Fruit fly (Drosophila melanogaster) whole organism, embryonic: Measurements from ENCODE around the gene CG17327.

Experiments used
- Atf3 ChIP-seq: fragments of 200-800 bp; sonication (Bioruptor generic); optimal IDR thresholded peaks from 3 replicates; lab custom pipeline; 2016; ENCODE audit warnings: missing biosample characterization, missing genetic modification characterization
- Bdp1 ChIP-seq: fragments of 200-800 bp; sonication (Bioruptor generic); optimal IDR thresholded peaks from 3 replicates; lab custom pipeline; 2016; ENCODE audit warnings: missing biosample characterization, missing genetic modification characterization
- Bgb ChIP-seq: fragments of 200-800 bp; sonication (Bioruptor generic); IDR thresholded peaks from 2 replicates; pipeline ENCODE4 v1.3.6; 2022; ENCODE audit warnings: missing biosample characterization, missing genetic modification characterization; ENCODE audit not compliant: partially characterized antibody
- BtbVII ChIP-seq: fragments of 200-800 bp; sonication (Bioruptor generic); optimal IDR thresholded peaks from 3 replicates; lab custom pipeline; 2017; ENCODE audit warnings: missing biosample characterization, mild to moderate bottlenecking, missing genetic modification characterization
- Bteb2 ChIP-seq: fragments of 200-800 bp; sonication (Bioruptor generic); optimal IDR thresholded peaks from 2 replicates; lab custom pipeline; 2016; ENCODE audit warnings: missing biosample characterization, missing genetic modification characterization
- CG10462 ChIP-seq: fragments of 200-800 bp; sonication (Bioruptor generic); optimal IDR thresholded peaks from 2 replicates; lab custom pipeline; 2016; ENCODE audit warnings: missing biosample characterization, missing genetic modification characterization
- CG11398 ChIP-seq: fragments of 200-800 bp; sonication (Bioruptor generic); optimal IDR thresholded peaks from 2 replicates; lab custom pipeline; 2016; ENCODE audit warnings: missing biosample characterization, missing genetic modification characterization
- CG11560 ChIP-seq: fragments of 200-800 bp; sonication (Bioruptor generic); IDR thresholded peaks from 3 replicates; pipeline ENCODE4 v1.3.6; 2022; ENCODE audit warnings: missing biosample characterization, missing genetic modification characterization
- CG12104 ChIP-seq: fragments of 200-800 bp; sonication (Bioruptor generic); optimal IDR thresholded peaks from 3 replicates; lab custom pipeline; 2016; ENCODE audit warnings: missing biosample characterization, missing genetic modification characterization
- CG12155 ChIP-seq: fragments of 200-800 bp; sonication (Bioruptor generic); optimal IDR thresholded peaks from 3 replicates; lab custom pipeline; 2016; ENCODE audit warnings: missing biosample characterization, missing genetic modification characterization
- CG13894 ChIP-seq: fragments of 200-800 bp; sonication (Bioruptor generic); optimal IDR thresholded peaks from 3 replicates; lab custom pipeline; 2018; ENCODE audit warnings: missing biosample characterization, mild to moderate bottlenecking, missing genetic modification characterization, moderate library complexity
- CG14710 ChIP-seq: fragments of 200-800 bp; sonication (Bioruptor generic); optimal IDR thresholded peaks from 3 replicates; lab custom pipeline; 2019; ENCODE audit warnings: missing biosample characterization, mild to moderate bottlenecking, missing genetic modification characterization, moderate library complexity
- CG1529 ChIP-seq: fragments of 200-800 bp; sonication (Bioruptor generic); optimal IDR thresholded peaks from 3 replicates; lab custom pipeline; 2018; ENCODE audit warnings: missing biosample characterization, missing genetic modification characterization
- CG1647 ChIP-seq: fragments of 200-800 bp; sonication (Bioruptor generic); optimal IDR thresholded peaks from 3 replicates; lab custom pipeline; 2016; ENCODE audit warnings: missing biosample characterization, missing genetic modification characterization
- CG4282 ChIP-seq: fragments of 200-800 bp; sonication (Bioruptor generic); optimal IDR thresholded peaks from 2 replicates; lab custom pipeline; 2016; ENCODE audit warnings: missing biosample characterization, missing genetic modification characterization
- CG4328 ChIP-seq: fragments of 200-800 bp; sonication (Bioruptor generic); optimal IDR thresholded peaks from 3 replicates; lab custom pipeline; 2017; ENCODE audit warnings: missing biosample characterization, missing genetic modification reagents, missing genetic modification characterization
- CG6791 ChIP-seq: fragments of 200-800 bp; sonication (Bioruptor generic); IDR thresholded peaks from 3 replicates; pipeline ENCODE4 v1.3.6; 2022; ENCODE audit warnings: missing biosample characterization, missing genetic modification characterization; ENCODE audit not compliant: partially characterized antibody
- CG8765 ChIP-seq: fragments of 200-800 bp; sonication (Bioruptor generic); IDR thresholded peaks from 2 replicates; pipeline ENCODE4 v1.3.6; 2022; ENCODE audit warnings: missing biosample characterization, missing genetic modification characterization
- CG9437 ChIP-seq: fragments of 200-800 bp; sonication (Bioruptor generic); optimal IDR thresholded peaks from 2 replicates; lab custom pipeline; 2018; ENCODE audit warnings: missing biosample characterization, mild to moderate bottlenecking, missing genetic modification characterization
- D ChIP-seq, 2 experiments: fragments of 200-800 bp in 1 of 2; fragments of >200 bp in 1 of 2; sonication (Bioruptor generic) in 1 of 2; optimal IDR thresholded peaks; 2 replicates in 1 of 2; 3 replicates in 1 of 2; lab custom pipeline; 2017; ENCODE audit warnings: mild to moderate bottlenecking in 1 of 2, missing biosample characterization in 1 of 2, missing genetic modification characterization in 1 of 2, missing genetic modification reagents in 1 of 2
- Deaf1 ChIP-seq: fragments of 200-800 bp; optimal IDR thresholded peaks from 3 replicates; lab custom pipeline; 2019; ENCODE audit warnings: missing biosample characterization, mild to moderate bottlenecking, missing genetic modification characterization, moderate library complexity
- Doc3 ChIP-seq: fragments of 200-800 bp; sonication (Bioruptor generic); IDR thresholded peaks from 3 replicates; pipeline ENCODE4 v1.3.6; 2022; ENCODE audit warnings: missing biosample characterization, missing genetic modification characterization; ENCODE audit not compliant: partially characterized antibody
- HLHmδ ChIP-seq: fragments of 200-800 bp; sonication (Bioruptor generic); optimal IDR thresholded peaks from 2 replicates; lab custom pipeline; 2018; ENCODE audit warnings: missing biosample characterization, mild to moderate bottlenecking, missing genetic modification characterization, moderate library complexity
- Lhr ChIP-seq: fragments of 200-800 bp; sonication (Bioruptor generic); optimal IDR thresholded peaks from 3 replicates; lab custom pipeline; 2017; ENCODE audit warnings: mild to moderate bottlenecking, missing biosample characterization, missing genetic modification reagents, missing genetic modification characterization
- Lim3 ChIP-seq: fragments of 200-800 bp; sonication (Bioruptor generic); IDR thresholded peaks from 2 replicates; pipeline ENCODE4 v1.3.6; 2022; ENCODE audit warnings: missing biosample characterization, missing genetic modification characterization
- MBD-R2 ChIP-seq: fragments of 200-800 bp; sonication (Bioruptor generic); IDR thresholded peaks from 2 replicates; pipeline ENCODE4 v1.3.6; 2022; ENCODE audit warnings: missing biosample characterization, missing genetic modification characterization
- Nf-YB ChIP-seq: fragments of 200-800 bp; sonication (Bioruptor generic); optimal IDR thresholded peaks from 3 replicates; lab custom pipeline; 2019; ENCODE audit warnings: missing biosample characterization, mild to moderate bottlenecking, missing genetic modification characterization, moderate library complexity
- NfI ChIP-seq: fragments of 200-800 bp; sonication (Bioruptor generic); optimal IDR thresholded peaks from 3 replicates; lab custom pipeline; 2018; ENCODE audit warnings: missing biosample characterization, mild to moderate bottlenecking, missing genetic modification characterization, moderate library complexity
- Opbp ChIP-seq: fragments of 200-800 bp; sonication (Bioruptor generic); IDR thresholded peaks from 3 replicates; pipeline ENCODE4 v1.3.6; 2022; ENCODE audit warnings: missing biosample characterization, missing genetic modification characterization; ENCODE audit not compliant: partially characterized antibody
- PHDP ChIP-seq: fragments of 200-800 bp; sonication (Bioruptor generic); optimal IDR thresholded peaks from 3 replicates; lab custom pipeline; 2018; ENCODE audit warnings: missing biosample characterization, mild to moderate bottlenecking, missing genetic modification characterization, moderate library complexity
- Ptx1 ChIP-seq: fragments of 200-800 bp; sonication (Bioruptor generic); IDR thresholded peaks from 2 replicates; pipeline ENCODE4 v1.3.6; 2022; ENCODE audit warnings: missing biosample characterization, missing genetic modification characterization
- Sin3A ChIP-seq: fragments of >200 bp; optimal IDR thresholded peaks from 2 replicates; lab custom pipeline; 2018
- Ssrp ChIP-seq: fragments of 200-800 bp; sonication (Bioruptor generic); optimal IDR thresholded peaks from 2 replicates; lab custom pipeline; 2018; ENCODE audit warnings: missing biosample characterization, mild to moderate bottlenecking, missing genetic modification characterization, moderate library complexity
- Usf ChIP-seq: fragments of 200-800 bp; sonication (Bioruptor generic); optimal IDR thresholded peaks from 2 replicates; lab custom pipeline; 2017; ENCODE audit warnings: missing genotype, missing biosample characterization, missing genetic modification characterization
- bbx ChIP-seq: fragments of 200-800 bp; sonication (Bioruptor generic); IDR thresholded peaks from 2 replicates; pipeline ENCODE4 v1.3.6; 2022; ENCODE audit warnings: missing biosample characterization, missing genetic modification characterization; ENCODE audit not compliant: partially characterized antibody
- br ChIP-seq: fragments of >200 bp; optimal IDR thresholded peaks from 2 replicates; lab custom pipeline; 2017
- cato ChIP-seq: fragments of 200-800 bp; sonication (Bioruptor generic); optimal IDR thresholded peaks from 2 replicates; lab custom pipeline; 2016; ENCODE audit warnings: missing biosample characterization, missing genetic modification characterization, borderline replicate concordance
- ci ChIP-seq: fragments of 200-800 bp; sonication (Bioruptor generic); IDR thresholded peaks from 3 replicates; pipeline ENCODE4 v1.3.6; 2022; ENCODE audit warnings: missing biosample characterization, missing genetic modification characterization
- fd96Cb ChIP-seq: fragments of 200-800 bp; sonication (Bioruptor generic); optimal IDR thresholded peaks from 2 replicates; lab custom pipeline; 2018; ENCODE audit warnings: missing biosample characterization, mild to moderate bottlenecking, missing genetic modification characterization, moderate library complexity
- knrl ChIP-seq: fragments of 200-800 bp; sonication (Bioruptor generic); IDR thresholded peaks from 3 replicates; pipeline ENCODE4 v1.3.6; 2022; ENCODE audit warnings: missing biosample characterization, missing genetic modification characterization; ENCODE audit not compliant: partially characterized antibody
- lmd ChIP-seq: fragments of 200-800 bp; sonication (Bioruptor generic); IDR thresholded peaks from 2 replicates; pipeline ENCODE4 v1.3.6; 2022; ENCODE audit warnings: missing biosample characterization, missing genetic modification characterization
- lov ChIP-seq, 2 experiments: fragments of 200-800 bp in 1 of 2; fragments of >200 bp in 1 of 2; sonication (Bioruptor generic) in 1 of 2; IDR thresholded peaks in 1 of 2; optimal IDR thresholded peaks in 1 of 2; 2 replicates in 1 of 2; 3 replicates in 1 of 2; pipeline versions ENCODE4 v1.3.6 to Lab custom; 2017 to 2022; ENCODE audit warnings: missing biosample characterization in 1 of 2, missing genetic modification characterization in 1 of 2
- mirr ChIP-seq: fragments of 200-800 bp; sonication (Bioruptor generic); optimal IDR thresholded peaks from 3 replicates; lab custom pipeline; 2018; ENCODE audit warnings: missing biosample characterization, mild to moderate bottlenecking, missing genetic modification characterization
- pho ChIP-seq: fragments of 200-800 bp; sonication (Bioruptor generic); optimal IDR thresholded peaks from 2 replicates; lab custom pipeline; 2016; ENCODE audit warnings: missing biosample characterization, missing genetic modification characterization
- repo ChIP-seq: fragments of 200-800 bp; sonication (Bioruptor generic); optimal IDR thresholded peaks from 2 replicates; lab custom pipeline; 2016; ENCODE audit warnings: missing biosample characterization, missing genetic modification characterization
- sd ChIP-seq: fragments of 200-800 bp; sonication (Bioruptor generic); optimal IDR thresholded peaks from 3 replicates; lab custom pipeline; 2018; ENCODE audit warnings: missing biosample characterization, mild to moderate bottlenecking, missing genetic modification characterization, moderate library complexity
- sim ChIP-seq: fragments of 200-800 bp; sonication (Bioruptor generic); IDR thresholded peaks from 2 replicates; pipeline ENCODE4 v1.3.6; 2022; ENCODE audit warnings: missing biosample characterization, missing genetic modification characterization
- usp ChIP-seq: fragments of >200 bp; optimal IDR thresholded peaks from 2 replicates; lab custom pipeline; 2017; ENCODE audit warnings: missing biosample characterization, missing genetic modification characterization

CG17327 gene

dm6 chr3R:13015811-13016766 lies 18.6 kb upstream of the CG17327 start (continued):
- 0 out of 3 replicates have a peak, but pooled peaks have one; percentile 16 for TF ChIP-seq ci
- no peak for TF ChIP-seq Doc3 (GFP tag; lab: Robert Waterston, UW)
- TF ChIP-seq CG11398 (GFP tag; lab: Kevin White, UChicago) = peak; percentile 10
- no peak for TF ChIP-seq CG10462 (GFP tag; lab: Kevin White, UChicago)
- no peak for TF ChIP-seq CG6791 (GFP tag; lab: Robert Waterston, UW)
- peak; percentile 43 for TF ChIP-seq Deaf1 (tag; lab: Kevin White, UChicago)
- TF ChIP-seq repo (GFP tag; lab: Kevin White, UChicago) = no peak
- TF ChIP-seq br (lab: Kevin White, UChicago) = no peak
- TF ChIP-seq Lhr (GFP tag; lab: Kevin White, UChicago) = no peak
- no peak for TF ChIP-seq Bgb
- no peak for TF ChIP-seq Opbp (GFP tag; lab: Robert Waterston, UW)
- TF ChIP-seq usp = no peak
- TF ChIP-seq sim (GFP tag; lab: Robert Waterston, UW) = no peak
- TF ChIP-seq CG12155 (GFP tag; lab: Kevin White, UChicago) = peak; percentile 7
- TF ChIP-seq lmd (GFP tag; lab: Robert Waterston, UW) = no peak; the same call in 1 of the 2 replicates
- no peak for TF ChIP-seq BtbVII (GFP tag; lab: Kevin White, UChicago)
- TF ChIP-seq Bteb2 = no peak
- TF ChIP-seq CG4282 (GFP tag; lab: Kevin White, UChicago) = no peak
- TF ChIP-seq CG9437 = no peak
- TF ChIP-seq Atf3 (GFP tag; lab: Kevin White, UChicago) = no peak
- TF ChIP-seq lov (optimal IDR thresholded peaks at IDR 0.05; lab: Kevin White, UChicago) = no peak
- 0 out of 3 replicates have a peak, but pooled peaks have one; percentile 6 for TF ChIP-seq lov (GFP tag; IDR thresholded peaks at IDR 0.05; lab: Robert Waterston, UW)
- no peak for TF ChIP-seq MBD-R2 (GFP tag; lab: Robert Waterston, UW)
- TF ChIP-seq CG11560 (tag; lab: Robert Waterston, UW) = no peak
- no peak for TF ChIP-seq Bdp1 (GFP tag; lab: Kevin White, UChicago)
- TF ChIP-seq fd96Cb (tag; lab: Kevin White, UChicago) = no peak
- no peak for TF ChIP-seq CG14710 (tag; lab: Kevin White, UChicago)
- no peak for TF ChIP-seq Ptx1
- no peak for TF ChIP-seq knrl (GFP tag; lab: Robert Waterston, UW)
- TF ChIP-seq sd (tag; lab: Kevin White, UChicago) = peak; percentile 73
- no peak for TF ChIP-seq D (optimal IDR thresholded peaks at IDR 0.05; lab: Kevin White, UChicago)
- no peak for TF ChIP-seq D (GFP tag; optimal IDR thresholded peaks at IDR 0.05; lab: Kevin White, UChicago)
- TF ChIP-seq Usf (GFP tag; lab: Kevin White, UChicago) = no peak
- TF ChIP-seq Ssrp (tag; lab: Kevin White, UChicago) = no peak
- TF ChIP-seq mirr (GFP tag; lab: Kevin White, UChicago) = peak; percentile 31
- no peak for TF ChIP-seq CG1529 (GFP tag; lab: Kevin White, UChicago)
- TF ChIP-seq Sin3A (lab: Kevin White, UChicago) = no peak
- no peak for TF ChIP-seq CG1647 (GFP tag; lab: Kevin White, UChicago)
- TF ChIP-seq HLHmδ = no peak
- no peak for TF ChIP-seq cato
- TF ChIP-seq pho = peak; percentile 18
- TF ChIP-seq NfI (GFP tag; lab: Kevin White, UChicago) = no peak
- no peak for TF ChIP-seq CG12104
- no peak for TF ChIP-seq Lim3
- TF ChIP-seq CG8765 (GFP tag; lab: Robert Waterston, UW) = peak; percentile 22; the same call in 1 of the 2 replicates
- TF ChIP-seq CG4328 (GFP tag; lab: Kevin White, UChicago) = no peak
- TF ChIP-seq Nf-YB (GFP tag; lab: Kevin White, UChicago) = no peak
- peak; percentile 16 for TF ChIP-seq PHDP (tag; lab: Kevin White, UChicago)
- TF ChIP-seq CG13894 = no peak
- peak; percentile 9; the same call in 1 of the 2 replicates for TF ChIP-seq bbx (GFP tag; lab: Robert Waterston, UW)
